Fruit fly (Drosophila melanogaster): ENCODE measurements around the gene Task7.

Task7 gene

dm6 chr3R:9428189-9428699, 16.2 kb upstream of the Task7 start (continued):
- TF ChIP-seq nau (GFP tag; optimal IDR thresholded peaks at IDR 0.05) (peak; percentile 75), gt (GFP tag; IDR thresholded peaks at IDR 0.05) (no peak), CG8359 (GFP tag; optimal IDR thresholded peaks at IDR 0.05; ENCODE audit: borderline replicate concordance) (peak; percentile 24), CG1603 (tag; optimal IDR thresholded peaks at IDR 0.05) (peak; percentile 3), CG6254 (GFP tag; optimal IDR thresholded peaks at IDR 0.05) (peak; percentile 59), tll (GFP tag; optimal IDR thresholded peaks at IDR 0.05) (peak in 1 of 2 experiments; percentile 24), CG8290 (GFP tag; optimal IDR thresholded peaks at IDR 0.05) (no peak), CG8290 (tag; optimal IDR thresholded peaks at IDR 0.05) (peak; percentile 48 to 65), CrebB (tag; optimal IDR thresholded peaks at IDR 0.05) (peak; percentile 76), cad (GFP tag; optimal IDR thresholded peaks at IDR 0.05) (peak; percentile 2), CG18619 (GFP tag; optimal IDR thresholded peaks at IDR 0.05) (no peak), CG4707 (GFP tag; optimal IDR thresholded peaks at IDR 0.05) (no peak), ci (GFP tag; IDR thresholded peaks at IDR 0.05) (peak; percentile 81), CG8089 (GFP tag; optimal IDR thresholded peaks at IDR 0.05) (peak; percentile 4), CG5180 (GFP tag; optimal IDR thresholded peaks at IDR 0.05) (peak; percentile 6), tin (GFP tag; optimal IDR thresholded peaks at IDR 0.05) (peak; percentile 9), CG17829 (tag; optimal IDR thresholded peaks at IDR 0.05) (peak; percentile 14), corto (GFP tag; optimal IDR thresholded peaks at IDR 0.05) (peak; percentile 21), Nf-YA (GFP tag; IDR thresholded peaks at IDR 0.05) (no peak), gsb-n (tag; optimal IDR thresholded peaks at IDR 0.05) (no peak), mld (GFP tag; IDR thresholded peaks at IDR 0.05; ENCODE audit: partially characterized antibody) (no peak), run (tag; optimal IDR thresholded peaks at IDR 0.05) (no peak), abd-A (tag; optimal IDR thresholded peaks at IDR 0.05) (peak; percentile 58), Nf-YC (tag; optimal IDR thresholded peaks at IDR 0.05) (peak; percentile 24), pho (GFP tag; optimal IDR thresholded peaks at IDR 0.05) (no peak), gsb (GFP tag; IDR thresholded peaks at IDR 0.05) (peak; percentile 6; the same call in 1 of the 2 replicates), CG18262 (tag; optimal IDR thresholded peaks at IDR 0.05) (peak; percentile 12), stc (GFP tag; IDR thresholded peaks at IDR 0.05) (peak; percentile 46), CG4328 (GFP tag; optimal IDR thresholded peaks at IDR 0.05) (peak; percentile 72), lbe (GFP tag; optimal IDR thresholded peaks at IDR 0.05) (peak; percentile 36), bab2 (GFP tag; optimal IDR thresholded peaks at IDR 0.05) (no peak), wek (GFP tag; optimal IDR thresholded peaks at IDR 0.05) (peak; percentile 81), Sin3A (optimal IDR thresholded peaks at IDR 0.05) (no peak), CG11504 (tag; optimal IDR thresholded peaks at IDR 0.05) (peak; percentile 27), CG33557 (GFP tag; optimal IDR thresholded peaks at IDR 0.05) (peak; percentile 48), CTCF (GFP tag; optimal IDR thresholded peaks at IDR 0.05) (peak; percentile 1), jing (GFP tag; optimal IDR thresholded peaks at IDR 0.05) (no peak), kah (GFP tag; optimal IDR thresholded peaks at IDR 0.05) (peak; percentile 83), CG3065 (GFP tag; optimal IDR thresholded peaks at IDR 0.05) (no peak), CG7372 (GFP tag; IDR thresholded peaks at IDR 0.05) (no peak), Xrp1 (GFP tag; IDR thresholded peaks at IDR 0.05) (peak; percentile 60), CG11695 (GFP tag; IDR thresholded peaks at IDR 0.05) (peak; percentile 49; the same call in 1 of the 3 replicates), pros (GFP tag; optimal IDR thresholded peaks at IDR 0.05) (peak; percentile 65), Dbx (GFP tag; IDR thresholded peaks at IDR 0.05) (peak; percentile 58; the same call in 1 of the 3 replicates), CG2120 (GFP tag; optimal IDR thresholded peaks at IDR 0.05) (peak; percentile 8), Taf1 (GFP tag; IDR thresholded peaks at IDR 0.05) (no peak), dmrt99B (tag; optimal IDR thresholded peaks at IDR 0.05) (peak; percentile 29), gce (GFP tag; IDR thresholded peaks at IDR 0.05) (peak; percentile 36; the same call in 1 of the 3 replicates), Awh (GFP tag; IDR thresholded peaks at IDR 0.05) (0 out of 2 replicates have a peak, but pooled peaks have one; percentile 18), CG11247 (GFP tag; IDR thresholded peaks at IDR 0.05) (no peak), CG17385 (GFP tag; optimal IDR thresholded peaks at IDR 0.05) (peak; percentile 58)

Measured in whole organism, embryonic.